Worm (Caenorhabditis elegans): ENCODE results near the gene C53A5.2.

The C53A5.2 gene

ce11 chrV:14505745-14506214 lies 17.2 kb downstream of the C53A5.2 start:
- TF ChIP-seq rbr-2 (tag; optimal IDR thresholded peaks at IDR 0.05): peak; percentile 26
- TF ChIP-seq set-16 (GFP tag; IDR thresholded peaks at IDR 0.05): peak; percentile 20; the same call in 1 of the 2 replicates
- no peak for TF ChIP-seq snpc-1.2 (GFP tag; IDR thresholded peaks at IDR 0.05)
- TF ChIP-seq dmd-6 (GFP tag; IDR thresholded peaks at IDR 0.05): peak; percentile 75
- no peak for TF ChIP-seq nhr-42 (GFP tag; IDR thresholded peaks at IDR 0.05)
- TF ChIP-seq saeg-2 (GFP tag; IDR thresholded peaks at IDR 0.05): no peak
- TF ChIP-seq spr-1 (tag; optimal IDR thresholded peaks at IDR 0.05): peak; percentile 69
- TF ChIP-seq nhr-102 (tag; optimal IDR thresholded peaks at IDR 0.05): peak; percentile 17
- peak; percentile 92 for TF ChIP-seq mxl-3 (GFP tag; optimal IDR thresholded peaks at IDR 0.05)
- TF ChIP-seq cey-2 (tag; optimal IDR thresholded peaks at IDR 0.05; ENCODE audit: borderline replicate concordance, insufficient read depth): peak; percentile 62
- TF ChIP-seq dve-1 (tag; optimal IDR thresholded peaks at IDR 0.05; ENCODE audit: insufficient read depth): peak; percentile 65
- peak; percentile 86 for TF ChIP-seq hlh-11 (tag; optimal IDR thresholded peaks at IDR 0.05)
- TF ChIP-seq mes-2 (tag; optimal IDR thresholded peaks at IDR 0.05; ENCODE audit: poor library complexity, severe bottlenecking): peak; percentile 34
- peak; percentile 77 for TF ChIP-seq pqm-1 (tag; optimal IDR thresholded peaks at IDR 0.05)
- TF ChIP-seq unc-62 (GFP tag; optimal IDR thresholded peaks at IDR 0.05 in 1 of 2): peak in 1 of 2 experiments; percentile 66
- TF ChIP-seq unc-62 (tag; optimal IDR thresholded peaks at IDR 0.05): no peak
- TF ChIP-seq egl-43 (GFP tag; IDR thresholded peaks at IDR 0.05): peak; percentile 37; the same call in 1 of the 2 replicates
- peak; percentile 76 for TF ChIP-seq hlh-30 (tag; optimal IDR thresholded peaks at IDR 0.05; ENCODE audit: insufficient read depth)
- TF ChIP-seq mdl-1 (tag; optimal IDR thresholded peaks at IDR 0.05): peak; percentile 52 to 56
- peak; percentile 4 for TF ChIP-seq nhr-25 (tag; optimal IDR thresholded peaks at IDR 0.05; ENCODE audit: borderline replicate concordance, insufficient read depth)
- TF ChIP-seq dmd-9 (GFP tag; IDR thresholded peaks at IDR 0.05): no peak
- TF ChIP-seq aha-1 (tag): peak; percentile 81
- TF ChIP-seq nhr-48 (tag; optimal IDR thresholded peaks at IDR 0.05): peak; percentile 78
- TF ChIP-seq lin-1 (GFP tag; IDR thresholded peaks at IDR 0.05): peak; percentile 28; the same call in 1 of the 2 replicates
- TF ChIP-seq duxl-1 (tag; optimal IDR thresholded peaks at IDR 0.05; ENCODE audit: poor library complexity): no peak
- peak; percentile 2 for TF ChIP-seq mep-1 (tag; optimal IDR thresholded peaks at IDR 0.05)
- TF ChIP-seq nhr-28 (tag; optimal IDR thresholded peaks at IDR 0.05): peak; percentile 84
- TF ChIP-seq tra-1 (GFP tag; IDR thresholded peaks at IDR 0.05): peak; percentile 72; the same call in 1 of the 2 replicates
- TF ChIP-seq daf-16 (GFP tag; optimal IDR thresholded peaks at IDR 0.05): no peak
- TF ChIP-seq daf-16 (tag; optimal IDR thresholded peaks at IDR 0.05): no peak

ce11 chrV:14504774-14505173 lies 18.2 kb downstream of the C53A5.2 start:
- TF ChIP-seq hlh-11 (tag; optimal IDR thresholded peaks at IDR 0.05) (peak; percentile 6), mep-1 (tag; optimal IDR thresholded peaks at IDR 0.05) (peak; percentile 23), snpc-4 (tag; optimal IDR thresholded peaks at IDR 0.05) (no peak), T26A8.4 (GFP tag; IDR thresholded peaks at IDR 0.05) (no peak), nhr-28 (tag; optimal IDR thresholded peaks at IDR 0.05) (peak; percentile 14), mxl-3 (GFP tag; optimal IDR thresholded peaks at IDR 0.05) (peak; percentile 30), dpl-1 (GFP tag; optimal IDR thresholded peaks at IDR 0.05) (no peak), unc-39 (tag; optimal IDR thresholded peaks at IDR 0.05) (no peak), ceh-44 (GFP tag; IDR thresholded peaks at IDR 0.05) (no peak), dve-1 (tag; optimal IDR thresholded peaks at IDR 0.05; ENCODE audit: insufficient read depth) (no peak), mdt-29 (GFP tag; IDR thresholded peaks at IDR 0.05) (no peak), dmd-6 (GFP tag; IDR thresholded peaks at IDR 0.05) (peak; percentile 27; the same call in 1 of the 2 replicates), egl-27 (tag; optimal IDR thresholded peaks at IDR 0.05) (no peak)

- TF ChIP-seq cey-2 (tag; optimal IDR thresholded peaks at IDR 0.05; ENCODE audit: borderline replicate concordance, insufficient read depth) (no peak), set-16 (GFP tag; IDR thresholded peaks at IDR 0.05) (no peak), hlh-30 (tag; optimal IDR thresholded peaks at IDR 0.05; ENCODE audit: insufficient read depth) (no peak), nhr-6 (tag; optimal IDR thresholded peaks at IDR 0.05) (peak; percentile 23), aha-1 (tag) (peak; percentile 87), F44E2.7 (GFP tag; IDR thresholded peaks at IDR 0.05) (no peak), daf-16 (GFP tag; optimal IDR thresholded peaks at IDR 0.05) (no peak), daf-16 (tag; optimal IDR thresholded peaks at IDR 0.05) (peak; percentile 60)
These were observed 18.9 kb downstream of the C53A5.2 start for ce11 chrV:14504120-14504519.

Measured in whole organism, L4 larva.